Worm (Caenorhabditis elegans): ENCODE results near the gene F17C8.3.

ce11 chrIII:4765474-4765873 lies 33.7 kb downstream of the F17C8.3 start, which contains the start of gene B0393.5:
- TF ChIP-seq ZK546.5 (tag; optimal IDR thresholded peaks at IDR 0.05) (no peak), skn-1 (tag; optimal IDR thresholded peaks at IDR 0.05) (no peak), nhr-25 (tag; optimal IDR thresholded peaks at IDR 0.05) (no peak), blmp-1 (tag; optimal IDR thresholded peaks at IDR 0.05; ENCODE audit: insufficient read depth) (no peak)
